Fruit fly (Drosophila melanogaster): ENCODE results near the gene CG4042.

The CG4042 gene

dm6 chr3L:20798325-20798846 lies 27.1 kb upstream of the CG4042 start, which contains the start of the genes CG3698 and tzn (continued):
- TF ChIP-seq chif (GFP tag; optimal IDR thresholded peaks at IDR 0.05) (peak; percentile 79 to 87), Bteb2 (GFP tag; optimal IDR thresholded peaks at IDR 0.05) (peak; percentile 82), CG5245 (GFP tag; optimal IDR thresholded peaks at IDR 0.05) (peak; percentile 88), CHES-1-like (GFP tag; optimal IDR thresholded peaks at IDR 0.05) (peak; percentile 89), E2f1 (GFP tag; IDR thresholded peaks at IDR 0.05) (peak; percentile 92), Opbp (GFP tag; IDR thresholded peaks at IDR 0.05; ENCODE audit: partially characterized antibody) (0 out of 3 replicates have a peak, but pooled peaks have one; percentile 9), hb (GFP tag; IDR thresholded peaks at IDR 0.05; ENCODE audit: partially characterized antibody) (no peak), CG3995 (GFP tag; optimal IDR thresholded peaks at IDR 0.05) (peak; percentile 81), CG1832 (GFP tag; optimal IDR thresholded peaks at IDR 0.05) (no peak), Myb (GFP tag; optimal IDR thresholded peaks at IDR 0.05) (peak; percentile 78), nmo (GFP tag; optimal IDR thresholded peaks at IDR 0.05) (peak; percentile 91), gsb (GFP tag; IDR thresholded peaks at IDR 0.05) (peak; percentile 86), CG10462 (GFP tag; optimal IDR thresholded peaks at IDR 0.05) (peak; percentile 82), CG3726 (GFP tag; IDR thresholded peaks at IDR 0.05) (peak; percentile 89), Ada2b (GFP tag; IDR thresholded peaks at IDR 0.05) (peak; percentile 82), pho (GFP tag; optimal IDR thresholded peaks at IDR 0.05) (peak; percentile 77), Taf1 (GFP tag; IDR thresholded peaks at IDR 0.05) (peak; percentile 81), da (GFP tag; optimal IDR thresholded peaks at IDR 0.05) (peak; percentile 72), CG18011 (GFP tag; optimal IDR thresholded peaks at IDR 0.05) (peak; percentile 81), so (GFP tag; IDR thresholded peaks at IDR 0.05) (peak; percentile 89; the same call in 2 of the 3 replicates), CG14860 (GFP tag; IDR thresholded peaks at IDR 0.05; ENCODE audit: partially characterized antibody) (0 out of 3 replicates have a peak, but pooled peaks have one; percentile 29), CG2712 (tag; optimal IDR thresholded peaks at IDR 0.05) (peak; percentile 91), CG17912 (GFP tag; optimal IDR thresholded peaks at IDR 0.05) (peak; percentile 98), CG11695 (GFP tag; IDR thresholded peaks at IDR 0.05) (peak; percentile 76), stc (GFP tag; IDR thresholded peaks at IDR 0.05) (peak; percentile 91), eve (GFP tag; optimal IDR thresholded peaks at IDR 0.05) (no peak), Hmr (GFP tag; optimal IDR thresholded peaks at IDR 0.05) (peak; percentile 99), wor (GFP tag; IDR thresholded peaks at IDR 0.05) (peak; percentile 75), gfzf (GFP tag; optimal IDR thresholded peaks at IDR 0.05) (peak; percentile 85), CG17328 (GFP tag; IDR thresholded peaks at IDR 0.05) (peak; percentile 95), Vsx1 (GFP tag; optimal IDR thresholded peaks at IDR 0.05) (no peak), CG30431 (GFP tag; optimal IDR thresholded peaks at IDR 0.05) (peak; percentile 96), Lhr (GFP tag; optimal IDR thresholded peaks at IDR 0.05) (peak; percentile 99), inv (GFP tag; IDR thresholded peaks at IDR 0.05; ENCODE audit: partially characterized antibody) (no peak), CG9727 (GFP tag; optimal IDR thresholded peaks at IDR 0.05) (peak; percentile 97), fd96Cb (tag; optimal IDR thresholded peaks at IDR 0.05) (peak; percentile 79), CG15479 (GFP tag; optimal IDR thresholded peaks at IDR 0.05) (peak; percentile 12), CG5180 (GFP tag; optimal IDR thresholded peaks at IDR 0.05) (no peak), Dp (GFP tag; optimal IDR thresholded peaks at IDR 0.05) (peak; percentile 57), CG3847 (GFP tag; IDR thresholded peaks at IDR 0.05) (peak; percentile 93), sim (GFP tag; IDR thresholded peaks at IDR 0.05) (peak; percentile 82), Eip74EF (GFP tag; optimal IDR thresholded peaks at IDR 0.05) (no peak), CG4730 (GFP tag; IDR thresholded peaks at IDR 0.05) (peak; percentile 88), klu (GFP tag; IDR thresholded peaks at IDR 0.05) (peak; percentile 80), fd102C (GFP tag; optimal IDR thresholded peaks at IDR 0.05) (peak; percentile 95), GATAe (GFP tag; conservative IDR thresholded peaks at IDR 0.05) (peak; percentile 87), Bdp1 (GFP tag; optimal IDR thresholded peaks at IDR 0.05) (peak; percentile 80), vfl (GFP tag; optimal IDR thresholded peaks at IDR 0.05) (peak; percentile 67), CG12659 (GFP tag; optimal IDR thresholded peaks at IDR 0.05) (peak; percentile 96), crol (GFP tag; IDR thresholded peaks at IDR 0.05) (peak; percentile 54)

All from whole organism, embryonic.